Worm (Caenorhabditis elegans): ENCODE results near the gene srb-5.

Gene srb-5

ce11 chrII:5194066-5194465 is 30.9 kb upstream of the srb-5 start, which contains the start of gene msp-49:
msp-49 (plus strand) TSS chrII:5194366.
- TF ChIP-seq rpc-1 (optimal IDR thresholded peaks at IDR 0.05) (no peak), rpc-1 (tag; optimal IDR thresholded peaks at IDR 0.05) (no peak), ztf-26 (tag; optimal IDR thresholded peaks at IDR 0.05) (no peak), attf-5 (GFP tag; optimal IDR thresholded peaks at IDR 0.05) (no peak), snpc-1.1 (tag; optimal IDR thresholded peaks at IDR 0.05; ENCODE audit: insufficient read depth) (no peak), B0261.1 (tag; optimal IDR thresholded peaks at IDR 0.05) (no peak), nhr-27 (tag; optimal IDR thresholded peaks at IDR 0.05) (no peak), madf-6 (GFP tag; IDR thresholded peaks at IDR 0.05) (no peak), lin-40 (tag; optimal IDR thresholded peaks at IDR 0.05) (no peak), zfh-2 (GFP tag; conservative IDR thresholded peaks at IDR 0.05) (no peak), F37B4.10 (GFP tag; IDR thresholded peaks at IDR 0.05) (no peak), nhr-90 (tag; optimal IDR thresholded peaks at IDR 0.05) (no peak)

ce11 chrII:5191766-5192165 is 28.6 kb upstream of the srb-5 start:
- peak; percentile 85 for TF ChIP-seq nhr-80 (tag; optimal IDR thresholded peaks at IDR 0.05)
- TF ChIP-seq hsf-1 (GFP tag; IDR thresholded peaks at IDR 0.05) = no peak
- no peak for TF ChIP-seq pha-4 (tag; optimal IDR thresholded peaks at IDR 0.05)
- TF ChIP-seq ekl-4 (GFP tag; IDR thresholded peaks at IDR 0.05) = no peak
- no peak for TF ChIP-seq ceh-27 (GFP tag; optimal IDR thresholded peaks at IDR 0.05)
- no peak for TF ChIP-seq dox-1 (GFP tag; IDR thresholded peaks at IDR 0.05)
- TF ChIP-seq nhr-27 (tag; optimal IDR thresholded peaks at IDR 0.05) = no peak
- no peak for TF ChIP-seq lsy-27 (tag; optimal IDR thresholded peaks at IDR 0.05; ENCODE audit: borderline replicate concordance, insufficient read depth)

- TF ChIP-seq efl-1 (GFP tag; optimal IDR thresholded peaks at IDR 0.05) (peak; percentile 20), lsy-27 (tag; optimal IDR thresholded peaks at IDR 0.05; ENCODE audit: borderline replicate concordance, insufficient read depth) (no peak), dox-1 (GFP tag; IDR thresholded peaks at IDR 0.05) (no peak), hlh-26 (GFP tag; conservative IDR thresholded peaks at IDR 0.05) (no peak), K11D2.4 (GFP tag; IDR thresholded peaks at IDR 0.05) (no peak), lsl-1 (GFP tag; optimal IDR thresholded peaks at IDR 0.05) (peak; percentile 80), let-607 (tag; optimal IDR thresholded peaks at IDR 0.05) (no peak), ceh-27 (GFP tag; optimal IDR thresholded peaks at IDR 0.05) (no peak), pha-4 (tag; optimal IDR thresholded peaks at IDR 0.05) (no peak), D2030.7 (GFP tag; IDR thresholded peaks at IDR 0.05) (peak; percentile 27; the same call in 1 of the 2 replicates), B0261.1 (tag; optimal IDR thresholded peaks at IDR 0.05) (no peak), cebp-2 (GFP tag; IDR thresholded peaks at IDR 0.05) (no peak), gei-17 (GFP tag; optimal IDR thresholded peaks at IDR 0.05) (no peak), sptf-2 (GFP tag; optimal IDR thresholded peaks at IDR 0.05) (no peak), ccch-3 (GFP tag; optimal IDR thresholded peaks at IDR 0.05) (no peak), nhr-179 (tag; optimal IDR thresholded peaks at IDR 0.05) (no peak), hmg-1.2 (GFP tag; IDR thresholded peaks at IDR 0.05) (no peak), F39B2.1 (GFP tag; IDR thresholded peaks at IDR 0.05) (no peak), zim-3 (tag; optimal IDR thresholded peaks at IDR 0.05) (no peak), mcd-1 (GFP tag; IDR thresholded peaks at IDR 0.05) (peak; percentile 57; the same call in 1 of the 2 replicates), attf-3 (GFP tag; conservative IDR thresholded peaks at IDR 0.05) (no peak), ceh-100 (GFP tag; IDR thresholded peaks at IDR 0.05) (no peak), sdz-38 (tag; optimal IDR thresholded peaks at IDR 0.05) (no peak), lin-54 (GFP tag; optimal IDR thresholded peaks at IDR 0.05) (no peak)
Measured at ce11 chrII:5187934-5188333, 24.8 kb upstream of the srb-5 start.
